Worm (Caenorhabditis elegans) whole organism, midembryonic: ENCODE results near the gene C25H3.11.

Experiments used
- flt-1 ChIP-seq: fragments of 200-800 bp; sonication (Bioruptor generic); IDR thresholded peaks from 2 replicates; pipeline ENCODE4 v1.3.6; 2022; ENCODE audit warnings: missing genetic modification characterization, missing compliant biosample characterization
- klf-2 ChIP-seq: fragments of 200-800 bp; sonication (Bioruptor generic); conservative IDR thresholded peaks from 2 replicates; pipeline ENCODE4 v1.3.6; 2022; ENCODE audit warnings: missing genetic modification reagents, missing genetic modification characterization, missing compliant biosample characterization
- med-1 ChIP-seq: sonication (generic microtip); optimal IDR thresholded peaks from 2 replicates; lab custom pipeline; 2017; ENCODE audit warnings: missing genetic modification characterization, mild to moderate bottlenecking, missing compliant biosample characterization, antibody characterized with exemption, missing genetic modification reagents; ENCODE audit not compliant: insufficient read depth
- ref-1 ChIP-seq: fragments of 200-800 bp; sonication (Bioruptor generic); conservative IDR thresholded peaks from 2 replicates; pipeline ENCODE4 v1.3.6; 2022; ENCODE audit warnings: missing genetic modification reagents, missing genetic modification characterization, missing compliant biosample characterization

DNA sequence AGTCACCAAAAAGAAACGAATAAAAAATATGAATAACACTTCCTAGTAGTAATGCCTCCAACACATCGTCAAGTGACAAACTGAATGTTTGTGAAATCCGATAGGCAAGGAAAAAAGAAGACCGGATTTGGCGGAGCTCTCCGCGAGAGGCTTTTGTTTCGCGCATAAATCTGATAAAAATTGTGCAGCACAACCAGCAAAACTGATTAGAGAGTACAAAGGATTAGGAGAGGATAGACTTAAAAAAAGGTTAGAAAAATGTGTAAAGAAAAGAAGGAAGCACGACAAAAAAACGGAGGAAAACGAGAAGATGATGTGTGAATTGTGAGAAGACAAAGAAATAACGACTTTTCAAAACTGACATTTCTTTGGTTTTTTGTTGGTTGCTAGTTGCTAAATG is 38.9 kb upstream of the C25H3.11 start, which contains the start of gene rab-3:
- TF ChIP-seq ref-1 (GFP tag; lab: Robert Waterston, UW) (no peak), klf-2 (no peak), flt-1 (GFP tag; lab: Robert Waterston, UW) (no peak), med-1 (no peak)
